Fruit fly (Drosophila melanogaster): ENCODE data around the gene CG33920.

The CG33920 gene

DNA sequence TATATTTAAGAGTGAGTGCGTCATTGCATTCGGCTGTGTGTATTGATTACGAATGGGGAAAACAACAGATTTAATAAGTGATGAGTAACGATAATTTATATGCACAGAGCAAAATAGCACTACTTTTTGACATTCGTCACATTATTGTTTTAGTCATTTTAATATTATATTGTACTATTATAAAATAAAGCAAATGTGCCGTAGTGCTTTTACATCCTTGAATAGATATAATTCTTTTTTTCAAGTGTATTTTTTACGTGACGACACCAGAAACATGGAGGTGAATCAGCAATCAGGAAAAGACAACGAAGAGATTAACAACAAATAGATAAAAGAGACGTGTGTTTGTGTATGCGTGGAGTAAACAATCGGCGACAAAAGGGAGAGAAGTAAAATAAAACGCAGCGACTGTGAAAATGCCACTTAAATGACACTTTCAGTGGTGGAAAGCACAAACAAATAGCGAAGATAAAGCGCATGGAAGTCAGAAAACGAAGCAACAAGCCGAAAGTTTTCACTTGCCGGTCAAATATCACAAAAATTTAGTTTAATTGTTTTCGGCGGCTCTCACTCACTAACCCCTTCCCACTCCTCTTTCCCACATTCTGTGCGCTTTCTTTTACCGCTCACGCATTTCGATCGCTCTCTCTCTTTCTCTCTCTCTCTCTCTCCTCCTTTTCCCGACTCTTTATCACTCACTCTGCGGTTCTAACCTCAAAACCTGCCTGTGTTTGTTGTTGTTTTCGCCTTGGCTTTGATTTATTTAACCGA lies 14.3 kb upstream of the CG33920 start (continued):
- 0 out of 3 replicates have a peak, but pooled peaks have one; percentile 45 for TF ChIP-seq CG2889 (GFP tag; IDR thresholded peaks at IDR 0.05)
- TF ChIP-seq Dbx (GFP tag; IDR thresholded peaks at IDR 0.05), result peak; percentile 48; the same call in 1 of the 3 replicates
- no peak for TF ChIP-seq disco-r (GFP tag; optimal IDR thresholded peaks at IDR 0.05)
- TF ChIP-seq HmgD (GFP tag; optimal IDR thresholded peaks at IDR 0.05), result peak; percentile 19
- TF ChIP-seq Dip3 (GFP tag; optimal IDR thresholded peaks at IDR 0.05), result no peak
- no peak for TF ChIP-seq CG13624 (GFP tag; optimal IDR thresholded peaks at IDR 0.05)
- no peak for TF ChIP-seq maf-S (GFP tag; optimal IDR thresholded peaks at IDR 0.05)
- TF ChIP-seq slbo (GFP tag; IDR thresholded peaks at IDR 0.05), result peak; percentile 84
- TF ChIP-seq ems (GFP tag; optimal IDR thresholded peaks at IDR 0.05), result peak; percentile 8
- peak; percentile 60 for TF ChIP-seq CG6765 (GFP tag; optimal IDR thresholded peaks at IDR 0.05)
- TF ChIP-seq CG7786 (GFP tag; optimal IDR thresholded peaks at IDR 0.05), result no peak
- TF ChIP-seq Stat92E (GFP tag; optimal IDR thresholded peaks at IDR 0.05), result peak in 1 of 3 experiments; percentile 50
- TF ChIP-seq CG2678 (tag; optimal IDR thresholded peaks at IDR 0.05), result peak; percentile 90
- no peak for TF ChIP-seq CkIIα-i1 (GFP tag; IDR thresholded peaks at IDR 0.05)
- no peak for TF ChIP-seq CG34224 (GFP tag; IDR thresholded peaks at IDR 0.05; ENCODE audit: partially characterized antibody)
- TF ChIP-seq CG8478 (optimal IDR thresholded peaks at IDR 0.05), result no peak
- peak; percentile 72 for TF ChIP-seq CG1024 (GFP tag; IDR thresholded peaks at IDR 0.05)
- peak; percentile 67 for TF ChIP-seq grn (GFP tag; optimal IDR thresholded peaks at IDR 0.05)
- TF ChIP-seq gce (GFP tag; IDR thresholded peaks at IDR 0.05), result 0 out of 3 replicates have a peak, but pooled peaks have one; percentile 70
- peak; percentile 92 for TF ChIP-seq CG18262 (tag; optimal IDR thresholded peaks at IDR 0.05)
- peak; percentile 18 for TF ChIP-seq stwl (tag; optimal IDR thresholded peaks at IDR 0.05)
- no peak for TF ChIP-seq Tbp (GFP tag; optimal IDR thresholded peaks at IDR 0.05)
- TF ChIP-seq dan (GFP tag; IDR thresholded peaks at IDR 0.05), result 0 out of 2 replicates have a peak, but pooled peaks have one; percentile 39
- no peak for TF ChIP-seq pfk (GFP tag; optimal IDR thresholded peaks at IDR 0.05)
- no peak for TF ChIP-seq hb (GFP tag; IDR thresholded peaks at IDR 0.05; ENCODE audit: partially characterized antibody)
- TF ChIP-seq h (optimal IDR thresholded peaks at IDR 0.05), result no peak
- TF ChIP-seq ab (GFP tag; optimal IDR thresholded peaks at IDR 0.05), result no peak
- TF ChIP-seq CG16779 (GFP tag; IDR thresholded peaks at IDR 0.05), result no peak
- TF ChIP-seq Vsx1 (GFP tag; optimal IDR thresholded peaks at IDR 0.05), result peak; percentile 69
- peak; percentile 56; the same call in 1 of the 3 replicates for TF ChIP-seq CG11093 (GFP tag; IDR thresholded peaks at IDR 0.05)
- peak; percentile 30 for TF ChIP-seq yki (optimal IDR thresholded peaks at IDR 0.05)
- peak; percentile 56; the same call in 1 of the 2 replicates for TF ChIP-seq CG17612 (GFP tag; IDR thresholded peaks at IDR 0.05)
- peak; percentile 42 for TF ChIP-seq CG17186 (GFP tag; optimal IDR thresholded peaks at IDR 0.05)
- TF ChIP-seq B-H2 (GFP tag; optimal IDR thresholded peaks at IDR 0.05), result peak; percentile 17
- TF ChIP-seq CG11398 (GFP tag; optimal IDR thresholded peaks at IDR 0.05), result no peak
- peak in 1 of 2 experiments; percentile 89 for TF ChIP-seq eve (GFP tag; optimal IDR thresholded peaks at IDR 0.05)
- TF ChIP-seq wor (GFP tag; IDR thresholded peaks at IDR 0.05), result peak; percentile 67
- TF ChIP-seq CG11695 (GFP tag; IDR thresholded peaks at IDR 0.05), result peak; percentile 84
- peak in 1 of 2 experiments; percentile 73 for TF ChIP-seq dpn (GFP tag; optimal IDR thresholded peaks at IDR 0.05)
- TF ChIP-seq CG9797 (GFP tag; optimal IDR thresholded peaks at IDR 0.05), result no peak
- peak; percentile 19 for TF ChIP-seq CG3838 (GFP tag; optimal IDR thresholded peaks at IDR 0.05)
- TF ChIP-seq CG18619 (GFP tag; optimal IDR thresholded peaks at IDR 0.05), result peak; percentile 65
- TF ChIP-seq tx (GFP tag; optimal IDR thresholded peaks at IDR 0.05), result no peak
- peak; percentile 27; the same call in 1 of the 2 replicates for TF ChIP-seq E2f1 (GFP tag; IDR thresholded peaks at IDR 0.05)
- TF ChIP-seq Hand (GFP tag; optimal IDR thresholded peaks at IDR 0.05), result peak; percentile 59
- TF ChIP-seq Nf-YB (GFP tag; optimal IDR thresholded peaks at IDR 0.05), result peak; percentile 62
- peak; percentile 74; the same call in 2 of the 3 replicates for TF ChIP-seq ase (GFP tag; IDR thresholded peaks at IDR 0.05)
- TF ChIP-seq mirr (GFP tag; optimal IDR thresholded peaks at IDR 0.05), result no peak
- no peak for TF ChIP-seq da (GFP tag; optimal IDR thresholded peaks at IDR 0.05)
- TF ChIP-seq Jarid2 (GFP tag; optimal IDR thresholded peaks at IDR 0.05), result peak; percentile 10
- peak; percentile 71 for TF ChIP-seq CG7372 (GFP tag; IDR thresholded peaks at IDR 0.05)

Data from whole organism, embryonic.